Worm (Caenorhabditis elegans) whole organism, L3 larva: Measurements from ENCODE around the gene C05B5.17.

Source experiments
- ZK546.5 ChIP-seq: sonication (generic microtip); optimal IDR thresholded peaks from 2 replicates; lab custom pipeline; 2017; ENCODE audit warnings: missing biosample characterization, missing genetic modification characterization
- aly-2 ChIP-seq: fragments of 150-350 bp; optimal IDR thresholded peaks from 2 replicates; lab custom pipeline; 2014; ENCODE audit warnings: missing biosample characterization, missing genetic modification characterization
- daf-12 ChIP-seq: fragments of 150-350 bp; optimal IDR thresholded peaks from 2 replicates; lab custom pipeline; 2014; ENCODE audit warnings: missing biosample characterization, missing genetic modification reagents, missing genetic modification characterization
- egl-27 ChIP-seq: sonication (generic microtip); optimal IDR thresholded peaks from 4 replicates; lab custom pipeline; 2017; ENCODE audit warnings: missing biosample characterization, missing genetic modification reagents, missing genetic modification characterization
- elt-3 ChIP-seq, 3 experiments: fragments of 150-350 bp in 1 of 3; sonication (generic microtip) in 2 of 3; optimal IDR thresholded peaks; 2 replicates in 2 of 3; 4 replicates in 1 of 3; lab custom pipeline; 2014 to 2017; ENCODE audit warnings: missing biosample characterization in 3 of 3, missing genetic modification characterization in 3 of 3
- nhr-11 ChIP-seq: fragments of 150-350 bp; optimal IDR thresholded peaks from 2 replicates; lab custom pipeline; 2014; ENCODE audit warnings: missing biosample characterization, missing genetic modification characterization
- nhr-12 ChIP-seq: fragments of 150-350 bp; optimal IDR thresholded peaks from 2 replicates; lab custom pipeline; 2014; ENCODE audit warnings: missing biosample characterization, missing genetic modification characterization
- nhr-76 ChIP-seq: fragments of 150-350 bp; sonication (generic microtip); optimal IDR thresholded peaks from 5 replicates; lab custom pipeline; 2014; ENCODE audit warnings: missing biosample characterization, missing genetic modification characterization
- ztf-4 ChIP-seq: fragments of 150-350 bp; optimal IDR thresholded peaks from 2 replicates; lab custom pipeline; 2014; ENCODE audit warnings: missing biosample characterization, missing genetic modification characterization

DNA sequence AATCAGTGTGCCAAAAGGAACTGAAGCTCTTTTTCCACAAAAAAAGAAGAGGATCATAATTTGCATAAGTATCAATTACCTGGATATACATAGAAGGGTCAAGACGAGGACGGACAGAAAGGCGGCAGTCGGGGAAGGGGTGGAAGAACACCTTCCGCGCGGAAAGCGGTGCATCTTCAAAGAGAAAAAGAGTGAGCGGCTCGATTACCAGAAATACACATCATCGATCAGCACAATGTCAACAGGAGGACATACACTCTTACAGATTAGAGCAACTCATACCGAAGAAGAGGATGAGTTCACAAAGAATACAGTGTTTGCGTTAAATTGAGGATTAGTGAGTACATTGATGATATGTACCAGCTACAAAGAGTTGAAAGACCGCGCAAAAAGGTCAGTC is 29.8 kb downstream of the C05B5.17 start:
- TF ChIP-seq nhr-11 (no peak), nhr-12 (tag; lab: Kevin White, UChicago) (no peak), egl-27 (tag; lab: Kevin White, UChicago) (no peak), aly-2 (tag; lab: Kevin White, UChicago) (no peak), daf-12 (tag; lab: Kevin White, UChicago) (no peak), elt-3 (tag; optimal IDR thresholded peaks at IDR 0.05; lab: Kevin White, UChicago) (no peak), ztf-4 (tag; lab: Kevin White, UChicago) (no peak), ZK546.5 (no peak), nhr-76 (tag; lab: Kevin White, UChicago) (no peak)
